Worm (Caenorhabditis elegans) whole organism, young adult: ENCODE results near the gene Y39A1A.20.

Experiments
- B0035.1 ChIP-seq: sonication (generic microtip); optimal IDR thresholded peaks from 2 replicates; lab custom pipeline; 2016; ENCODE audit warnings: missing genetic modification characterization, mild to moderate bottlenecking, missing compliant biosample characterization, missing genotype, missing genetic modification reagents
- B0261.1 ChIP-seq: sonication (generic microtip); optimal IDR thresholded peaks from 2 replicates; lab custom pipeline; 2016; ENCODE audit warnings: mild to moderate bottlenecking, missing genetic modification characterization, moderate library complexity, missing compliant biosample characterization
- F49E8.2 ChIP-seq: sonication (generic microtip); optimal IDR thresholded peaks from 3 replicates; lab custom pipeline; 2017; ENCODE audit warnings: missing genetic modification characterization, mild to moderate bottlenecking, missing compliant biosample characterization, antibody characterized with exemption, moderate library complexity; ENCODE audit not compliant: insufficient read depth
- F57A8.1 ChIP-seq: fragments of 200-800 bp; sonication (Bioruptor generic); optimal IDR thresholded peaks from 2 replicates; lab custom pipeline; 2018; ENCODE audit warnings: mild to moderate bottlenecking, missing genetic modification characterization, moderate library complexity, missing compliant biosample characterization
- K11D2.4 ChIP-seq: fragments of 200-800 bp; sonication (Bioruptor generic); IDR thresholded peaks from 2 replicates; pipeline ENCODE4 v1.3.6; 2022; ENCODE audit warnings: missing genetic modification reagents, missing genetic modification characterization, missing compliant biosample characterization
- K12H6.12 ChIP-seq: fragments of 200-800 bp; sonication (Bioruptor generic); optimal IDR thresholded peaks from 2 replicates; lab custom pipeline; 2018; ENCODE audit warnings: mild to moderate bottlenecking, missing genetic modification characterization, missing compliant biosample characterization
- T26A5.8 ChIP-seq: sonication (generic microtip); optimal IDR thresholded peaks from 2 replicates; lab custom pipeline; 2016; ENCODE audit warnings: missing genetic modification characterization, missing compliant biosample characterization
- Y53F4B.3 ChIP-seq: fragments of 200-800 bp; sonication (Bioruptor generic); IDR thresholded peaks from 2 replicates; pipeline ENCODE4 v1.3.6; 2022; ENCODE audit warnings: missing genetic modification reagents, missing genetic modification characterization, missing compliant biosample characterization
- Y67H2A.10 ChIP-seq: fragments of 200-800 bp; sonication (Bioruptor generic); conservative IDR thresholded peaks from 2 replicates; pipeline ENCODE4 v1.3.6; 2022; ENCODE audit warnings: missing genetic modification reagents, missing genetic modification characterization, missing compliant biosample characterization
- akir-1 ChIP-seq: fragments of 200-800 bp; sonication (Bioruptor generic); optimal IDR thresholded peaks from 2 replicates; lab custom pipeline; 2018; ENCODE audit warnings: mild to moderate bottlenecking, missing genetic modification characterization, moderate library complexity, missing compliant biosample characterization
- athp-1 ChIP-seq: sonication (generic microtip); optimal IDR thresholded peaks from 2 replicates; lab custom pipeline; 2017; ENCODE audit warnings: mild to moderate bottlenecking, missing genetic modification characterization, missing compliant biosample characterization
- bed-1 ChIP-seq: fragments of 200-800 bp; sonication (Bioruptor generic); IDR thresholded peaks from 2 replicates; pipeline ENCODE4 v1.3.6; 2022; ENCODE audit warnings: missing genetic modification reagents, missing genetic modification characterization, missing compliant biosample characterization
- bed-2 ChIP-seq: fragments of 200-800 bp; sonication (Bioruptor generic); IDR thresholded peaks from 2 replicates; pipeline ENCODE4 v1.3.6; 2022; ENCODE audit warnings: missing genetic modification reagents, missing genetic modification characterization, missing compliant biosample characterization
- ccch-3 ChIP-seq: fragments of 200-800 bp; sonication (Bioruptor generic); optimal IDR thresholded peaks from 2 replicates; lab custom pipeline; 2018; ENCODE audit warnings: mild to moderate bottlenecking, missing genetic modification characterization, missing compliant biosample characterization
- cebp-1 ChIP-seq, 2 experiments: fragments of 200-800 bp in 1 of 2; sonication (Bioruptor generic) in 1 of 2; sonication (generic microtip) in 1 of 2; IDR thresholded peaks in 1 of 2; optimal IDR thresholded peaks in 1 of 2; 2 replicates each; pipeline versions ENCODE4 v1.3.6 to Lab custom; 2017 to 2022; ENCODE audit warnings: missing compliant biosample characterization in 2 of 2, missing genetic modification characterization in 2 of 2, mild to moderate bottlenecking in 1 of 2, missing genetic modification reagents in 1 of 2, moderate library complexity in 1 of 2
- cebp-2 ChIP-seq: fragments of 200-800 bp; sonication (Bioruptor generic); IDR thresholded peaks from 2 replicates; pipeline ENCODE4 v1.3.6; 2022; ENCODE audit warnings: missing genetic modification characterization, missing compliant biosample characterization
- ceh-100 ChIP-seq: fragments of 200-800 bp; sonication (Bioruptor generic); IDR thresholded peaks from 2 replicates; pipeline ENCODE4 v1.3.6; 2022; ENCODE audit warnings: missing genetic modification reagents, missing genetic modification characterization, missing compliant biosample characterization
- ceh-27 ChIP-seq: fragments of 200-800 bp; sonication (Bioruptor generic); optimal IDR thresholded peaks from 2 replicates; lab custom pipeline; 2018; ENCODE audit warnings: mild to moderate bottlenecking, missing genetic modification characterization, moderate library complexity, missing compliant biosample characterization
- ceh-58 ChIP-seq: fragments of 200-800 bp; sonication (Bioruptor generic); IDR thresholded peaks from 2 replicates; pipeline ENCODE4 v1.3.6; 2022; ENCODE audit warnings: missing genetic modification characterization, missing compliant biosample characterization
- die-1 ChIP-seq: sonication (generic microtip); optimal IDR thresholded peaks from 2 replicates; lab custom pipeline; 2016; ENCODE audit warnings: missing genotype, mild to moderate bottlenecking, missing genetic modification characterization, missing compliant biosample characterization
- dpff-1 ChIP-seq: sonication (generic microtip); optimal IDR thresholded peaks from 2 replicates; lab custom pipeline; 2017; ENCODE audit warnings: mild to moderate bottlenecking, missing genetic modification characterization, missing compliant biosample characterization
- dpl-1 ChIP-seq: fragments of 150-350 bp; optimal IDR thresholded peaks from 2 replicates; lab custom pipeline; 2014; ENCODE audit warnings: missing biosample characterization, missing genetic modification reagents, missing genetic modification characterization
- efl-1 ChIP-seq: fragments of 150-350 bp; optimal IDR thresholded peaks from 2 replicates; lab custom pipeline; 2014; ENCODE audit warnings: missing biosample characterization, missing genetic modification reagents, missing genetic modification characterization
- egrh-3 ChIP-seq: fragments of 200-800 bp; sonication (Bioruptor generic); IDR thresholded peaks from 2 replicates; pipeline ENCODE4 v1.3.6; 2022; ENCODE audit warnings: missing genetic modification reagents, missing genetic modification characterization, missing compliant biosample characterization
- hsf-1 ChIP-seq: fragments of 200-800 bp; sonication (Bioruptor generic); IDR thresholded peaks from 2 replicates; pipeline ENCODE4 v1.3.6; 2022; ENCODE audit warnings: missing genetic modification reagents, missing genetic modification characterization, missing compliant biosample characterization
- let-526 ChIP-seq: fragments of 200-800 bp; sonication (Bioruptor generic); IDR thresholded peaks from 2 replicates; pipeline ENCODE4 v1.3.6; 2022; ENCODE audit warnings: missing genetic modification reagents, missing genetic modification characterization, missing compliant biosample characterization
- lin-35 ChIP-seq, 3 experiments: fragments of 150-350 bp in 2 of 3; sonication (generic microtip) in 1 of 3; optimal IDR thresholded peaks; 2 replicates each; lab custom pipeline; 2014 to 2018; ENCODE audit warnings: missing biosample characterization in 3 of 3, missing genetic modification characterization in 3 of 3, missing genetic modification reagents in 3 of 3
- lsl-1 ChIP-seq: fragments of 200-800 bp; sonication (Bioruptor generic); optimal IDR thresholded peaks from 2 replicates; lab custom pipeline; 2018; ENCODE audit warnings: mild to moderate bottlenecking, missing genetic modification characterization, moderate library complexity, missing compliant biosample characterization
- mel-28 ChIP-seq: sonication (generic microtip); optimal IDR thresholded peaks from 2 replicates; lab custom pipeline; 2016; ENCODE audit warnings: borderline replicate concordance, mild to moderate bottlenecking, missing genetic modification characterization, missing compliant biosample characterization
- mes-4 ChIP-seq: sonication (generic microtip); optimal IDR thresholded peaks from 2 replicates; lab custom pipeline; 2016; ENCODE audit warnings: missing genotype, missing genetic modification characterization, missing compliant biosample characterization
- mxl-1 ChIP-seq: sonication (generic microtip); optimal IDR thresholded peaks from 2 replicates; lab custom pipeline; 2016; ENCODE audit warnings: missing genetic modification characterization, missing compliant biosample characterization
- nfya-2 ChIP-seq: fragments of 200-800 bp; sonication (Bioruptor generic); IDR thresholded peaks from 2 replicates; pipeline ENCODE4 v1.3.6; 2022; ENCODE audit warnings: missing genetic modification reagents, missing genetic modification characterization, missing compliant biosample characterization
- nhr-120 ChIP-seq: fragments of 200-800 bp; sonication (Bioruptor generic); IDR thresholded peaks from 2 replicates; pipeline ENCODE4 v1.3.6; 2022; ENCODE audit warnings: missing genetic modification characterization, missing compliant biosample characterization
- nhr-179 ChIP-seq: sonication (generic microtip); optimal IDR thresholded peaks from 2 replicates; lab custom pipeline; 2016; ENCODE audit warnings: mild to moderate bottlenecking, missing genetic modification characterization, missing compliant biosample characterization
- nhr-27 ChIP-seq: fragments of 200-800 bp; sonication (Bioruptor generic); optimal IDR thresholded peaks from 2 replicates; lab custom pipeline; 2018; ENCODE audit warnings: mild to moderate bottlenecking, missing genetic modification characterization, moderate library complexity, missing compliant biosample characterization
- nhr-80 ChIP-seq: sonication (generic microtip); optimal IDR thresholded peaks from 2 replicates; lab custom pipeline; 2016; ENCODE audit warnings: missing genetic modification characterization, missing compliant biosample characterization
- nhr-90 ChIP-seq: sonication (generic microtip); optimal IDR thresholded peaks from 2 replicates; lab custom pipeline; 2016; ENCODE audit warnings: missing genotype, mild to moderate bottlenecking, missing genetic modification characterization, missing compliant biosample characterization
- pbrm-1 ChIP-seq: fragments of 200-800 bp; sonication (Bioruptor generic); IDR thresholded peaks from 2 replicates; pipeline ENCODE4 v1.3.6; 2022; ENCODE audit warnings: missing genetic modification reagents, missing genetic modification characterization, missing compliant biosample characterization
- rcor-1 ChIP-seq: fragments of 200-800 bp; sonication (Bioruptor generic); IDR thresholded peaks from 2 replicates; pipeline ENCODE4 v1.3.6; 2022; ENCODE audit warnings: missing genetic modification reagents, missing genetic modification characterization, missing compliant biosample characterization
- repo-1 ChIP-seq: sonication (generic microtip); optimal IDR thresholded peaks from 2 replicates; lab custom pipeline; 2017; ENCODE audit warnings: mild to moderate bottlenecking, missing genetic modification characterization, missing compliant biosample characterization
- rpc-1 ChIP-seq, 2 experiments: fragments of 150-350 bp in 1 of 2; sonication (generic microtip) in 1 of 2; optimal IDR thresholded peaks; 2 replicates each; lab custom pipeline; 2014 to 2018; ENCODE audit warnings: missing biosample characterization in 1 of 2, missing genetic modification characterization in 1 of 2, missing genetic modification reagents in 1 of 2, missing genotype in 1 of 2
- snpc-1.3 ChIP-seq: sonication (generic microtip); optimal IDR thresholded peaks from 2 replicates; lab custom pipeline; 2017; ENCODE audit warnings: missing genetic modification characterization, mild to moderate bottlenecking, missing compliant biosample characterization, antibody characterized with exemption, moderate library complexity, missing genotype, missing genetic modification reagents; ENCODE audit not compliant: insufficient read depth
- somi-1 ChIP-seq: fragments of 200-800 bp; sonication (Bioruptor generic); optimal IDR thresholded peaks from 2 replicates; lab custom pipeline; 2018; ENCODE audit warnings: mild to moderate bottlenecking, missing genetic modification characterization, missing compliant biosample characterization
- tlf-1 ChIP-seq: fragments of 200-800 bp; sonication (Bioruptor generic); optimal IDR thresholded peaks from 2 replicates; lab custom pipeline; 2018; ENCODE audit warnings: mild to moderate bottlenecking, missing genetic modification characterization, missing compliant biosample characterization
- xnd-1 ChIP-seq: sonication (generic microtip); optimal IDR thresholded peaks from 2 replicates; lab custom pipeline; 2016; ENCODE audit warnings: missing genotype, missing genetic modification reagents, missing genetic modification characterization, missing compliant biosample characterization
- ztf-22 ChIP-seq: fragments of 200-800 bp; sonication (Bioruptor generic); optimal IDR thresholded peaks from 2 replicates; lab custom pipeline; 2018; ENCODE audit warnings: mild to moderate bottlenecking, missing genetic modification characterization, moderate library complexity, missing compliant biosample characterization
- ztf-26 ChIP-seq: sonication (generic microtip); optimal IDR thresholded peaks from 2 replicates; lab custom pipeline; 2017; ENCODE audit warnings: missing genetic modification characterization, missing compliant biosample characterization
- ztf-28 ChIP-seq: fragments of 200-800 bp; sonication (Bioruptor generic); IDR thresholded peaks from 2 replicates; pipeline ENCODE4 v1.3.6; 2022; ENCODE audit warnings: missing genetic modification reagents, missing genetic modification characterization, missing compliant biosample characterization
- ztf-3 ChIP-seq: fragments of 200-800 bp; sonication (Bioruptor generic); optimal IDR thresholded peaks from 2 replicates; lab custom pipeline; 2018; ENCODE audit warnings: mild to moderate bottlenecking, missing genetic modification characterization, missing compliant biosample characterization

Y39A1A.20 gene

ce11 chrIII:10733300-10733699, 32.9 kb upstream of the Y39A1A.20 start (continued):
- TF ChIP-seq mel-28 (no peak), mes-4 (tag; lab: Kevin White, UChicago) (no peak), ztf-28 (GFP tag; lab: Robert Waterston, UW) (no peak), die-1 (tag; lab: Kevin White, UChicago) (no peak), nhr-90 (tag; lab: Kevin White, UChicago) (no peak), cebp-2 (no peak), ceh-100 (GFP tag; lab: Robert Waterston, UW) (peak; percentile 51; the same call in 1 of the 2 replicates), akir-1 (no peak), ztf-3 (no peak), ceh-27 (GFP tag; lab: Kevin White, UChicago) (no peak), mxl-1 (tag; lab: Kevin White, UChicago) (no peak), nhr-80 (tag; lab: Kevin White, UChicago) (no peak), nfya-2 (GFP tag; lab: Robert Waterston, UW) (no peak), bed-2 (GFP tag; lab: Robert Waterston, UW) (no peak), K11D2.4 (GFP tag; lab: Robert Waterston, UW) (no peak), T26A5.8 (tag; lab: Kevin White, UChicago) (no peak), nhr-27 (tag; lab: Kevin White, UChicago) (no peak), pbrm-1 (GFP tag; lab: Robert Waterston, UW) (peak; percentile 83), hsf-1 (GFP tag; lab: Robert Waterston, UW) (peak; percentile 67), somi-1 (GFP tag; lab: Kevin White, UChicago) (no peak), ceh-58 (GFP tag; lab: Robert Waterston, UW) (no peak), rpc-1 (optimal IDR thresholded peaks at IDR 0.05; lab: Kevin White, UChicago) (no peak), rpc-1 (tag; optimal IDR thresholded peaks at IDR 0.05; lab: Kevin White, UChicago) (no peak), nhr-120 (no peak), rcor-1 (GFP tag; lab: Robert Waterston, UW) (peak; percentile 56; the same call in 1 of the 2 replicates), athp-1 (tag; lab: Kevin White, UChicago) (no peak), K12H6.12 (tag; lab: Kevin White, UChicago) (no peak), snpc-1.3 (tag; lab: Kevin White, UChicago) (peak; percentile 5), efl-1 (GFP tag; lab: Kevin White, UChicago) (no peak), lsl-1 (GFP tag; lab: Kevin White, UChicago) (peak; percentile 58), ccch-3 (no peak), ztf-22 (no peak), ztf-26 (tag; lab: Kevin White, UChicago) (no peak), F49E8.2 (tag; lab: Kevin White, UChicago) (no peak), let-526 (GFP tag; lab: Robert Waterston, UW) (no peak), cebp-1 (GFP tag; IDR thresholded peaks at IDR 0.05; lab: Robert Waterston, UW) (no peak), cebp-1 (tag; optimal IDR thresholded peaks at IDR 0.05; lab: Kevin White, UChicago) (no peak), B0261.1 (tag; lab: Kevin White, UChicago) (no peak), repo-1 (tag; lab: Kevin White, UChicago) (no peak), F57A8.1 (GFP tag; lab: Kevin White, UChicago) (no peak), Y67H2A.10 (GFP tag; lab: Robert Waterston, UW) (no peak), dpff-1 (tag; lab: Kevin White, UChicago) (no peak), bed-1 (GFP tag; lab: Robert Waterston, UW) (no peak), xnd-1 (no peak), Y53F4B.3 (no peak), lin-35 (GFP tag; optimal IDR thresholded peaks at IDR 0.05; lab: Kevin White, UChicago) (no peak), dpl-1 (no peak), egrh-3 (no peak), tlf-1 (GFP tag; lab: Kevin White, UChicago) (no peak), nhr-179 (tag; lab: Kevin White, UChicago) (no peak), B0035.1 (tag; lab: Kevin White, UChicago) (no peak)
